Worm (Caenorhabditis elegans) whole organism, L1 larva: ENCODE data around the gene grl-13.

Source experiments
- ceh-88 ChIP-seq: fragments of 200-800 bp; sonication (Bioruptor generic); IDR thresholded peaks from 2 replicates; pipeline ENCODE4 v1.3.6; 2022; ENCODE audit warnings: missing genetic modification characterization, missing compliant biosample characterization
- elt-2 ChIP-seq: sonication (generic microtip); optimal IDR thresholded peaks from 2 replicates; lab custom pipeline; 2016; ENCODE audit warnings: missing genetic modification characterization, mild to moderate bottlenecking, inconsistent platforms, missing compliant biosample characterization, missing genetic modification reagents
- grh-1 ChIP-seq: fragments of 200-800 bp; sonication (Bioruptor generic); IDR thresholded peaks from 2 replicates; pipeline ENCODE4 v1.3.6; 2022; ENCODE audit warnings: missing genetic modification reagents, missing genetic modification characterization, missing compliant biosample characterization
- jun-1 ChIP-seq: fragments of 150-350 bp; optimal IDR thresholded peaks from 2 replicates; lab custom pipeline; 2014; ENCODE audit warnings: missing biosample characterization, missing genetic modification reagents, missing genetic modification characterization
- lin-13 ChIP-seq: fragments of 150-350 bp; optimal IDR thresholded peaks from 2 replicates; lab custom pipeline; 2014; ENCODE audit warnings: missing biosample characterization, missing genetic modification reagents, missing genetic modification characterization
- nhr-28 ChIP-seq: fragments of 150-350 bp; optimal IDR thresholded peaks from 2 replicates; lab custom pipeline; 2014; ENCODE audit warnings: missing biosample characterization, missing genetic modification characterization
- nhr-47 ChIP-seq: sonication (generic microtip); optimal IDR thresholded peaks from 2 replicates; lab custom pipeline; 2016; ENCODE audit warnings: mild to moderate bottlenecking, missing genetic modification characterization, moderate library complexity, missing compliant biosample characterization
- unc-62 ChIP-seq: fragments of 150-350 bp; optimal IDR thresholded peaks from 2 replicates; lab custom pipeline; 2014; ENCODE audit warnings: missing biosample characterization, missing genetic modification reagents, missing genetic modification characterization
- unc-86 ChIP-seq: sonication (generic microtip); optimal IDR thresholded peaks from 2 replicates; lab custom pipeline; 2016; ENCODE audit warnings: missing genetic modification characterization, missing compliant biosample characterization
- zag-1 ChIP-seq: fragments of 150-350 bp; optimal IDR thresholded peaks from 2 replicates; lab custom pipeline; 2014; ENCODE audit warnings: missing biosample characterization, missing genetic modification characterization

- no peak for TF ChIP-seq lin-13
- no peak for TF ChIP-seq unc-62 (GFP tag; lab: Kevin White, UChicago)
- TF ChIP-seq zag-1 (tag; lab: Kevin White, UChicago), result no peak
- TF ChIP-seq ceh-88 (GFP tag; lab: Robert Waterston, UW), result no peak
- TF ChIP-seq grh-1 (GFP tag; lab: Robert Waterston, UW), result no peak
- TF ChIP-seq unc-86 (tag; lab: Kevin White, UChicago), result no peak
- TF ChIP-seq nhr-47 (tag; lab: Kevin White, UChicago), result no peak
- TF ChIP-seq nhr-28 (tag; lab: Kevin White, UChicago), result no peak
- TF ChIP-seq jun-1, result no peak
- no peak for TF ChIP-seq elt-2 (tag; lab: Kevin White, UChicago)
These were observed 9.2 kb upstream of the grl-13 start for ce11 chrV:4373656-4374055.
